Worm (Caenorhabditis elegans): Measurements from ENCODE around the gene F20C5.11.

F20C5.11 gene

ce11 chrIV:8772800-8773256 lies 11.0 kb upstream of the F20C5.11 start, which contains the start of gene F20C5.6:
Gene F20C5.6 (minus strand): TSS chrIV:8773206.
- no peak for TF ChIP-seq mxl-1 (tag; optimal IDR thresholded peaks at IDR 0.05)
- TF ChIP-seq athp-1 (tag; optimal IDR thresholded peaks at IDR 0.05), result no peak
- no peak for TF ChIP-seq atf-7 (tag; optimal IDR thresholded peaks at IDR 0.05)
- no peak for TF ChIP-seq tlf-1 (GFP tag; optimal IDR thresholded peaks at IDR 0.05)
- no peak for TF ChIP-seq F33H1.4 (GFP tag; IDR thresholded peaks at IDR 0.05)

DNA sequence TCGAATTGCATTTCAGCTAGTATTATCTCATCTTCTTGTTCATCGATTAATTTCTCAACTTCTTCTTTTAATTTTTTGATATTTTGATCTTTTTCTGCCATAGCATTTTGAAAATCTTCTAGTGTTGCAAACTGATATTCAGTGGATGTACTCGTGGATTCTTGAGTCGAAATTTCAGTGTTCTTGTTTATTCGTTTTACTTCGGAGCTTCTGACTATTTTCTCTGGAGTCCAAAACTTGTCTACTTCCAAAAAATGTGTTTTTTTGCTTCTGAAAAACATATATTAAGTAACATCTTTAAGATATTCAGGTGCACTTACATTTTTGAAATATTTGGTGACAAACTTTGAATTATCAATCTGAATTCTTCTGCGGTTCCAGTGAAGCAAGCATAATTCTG lies 7.7 kb upstream of the F20C5.11 start, which contains the start of gene F20C5.5:
TSS of gene F20C5.5 (minus strand) at position 101 of the 400 bp plus-strand sequence.
- TF ChIP-seq ccch-3 (GFP tag; optimal IDR thresholded peaks at IDR 0.05) (no peak), ama-1 (optimal IDR thresholded peaks at IDR 0.05) (no peak), ama-1 (GFP tag; optimal IDR thresholded peaks at IDR 0.05) (no peak), mcd-1 (GFP tag; IDR thresholded peaks at IDR 0.05) (no peak), him-1 (tag; optimal IDR thresholded peaks at IDR 0.05) (no peak), aptf-2 (GFP tag; conservative IDR thresholded peaks at IDR 0.05) (no peak), C06A6.2 (GFP tag; conservative IDR thresholded peaks at IDR 0.05) (no peak), sptf-2 (GFP tag; optimal IDR thresholded peaks at IDR 0.05) (no peak), fkh-3 (tag; optimal IDR thresholded peaks at IDR 0.05) (no peak), chd-7 (tag; optimal IDR thresholded peaks at IDR 0.05) (no peak), snpc-1.1 (tag; optimal IDR thresholded peaks at IDR 0.05; ENCODE audit: insufficient read depth) (no peak), D2030.7 (GFP tag; IDR thresholded peaks at IDR 0.05) (no peak), F49E8.2 (tag; optimal IDR thresholded peaks at IDR 0.05; ENCODE audit: insufficient read depth) (no peak), hlh-26 (GFP tag; conservative IDR thresholded peaks at IDR 0.05) (no peak), madf-10 (tag; optimal IDR thresholded peaks at IDR 0.05) (no peak), attf-5 (GFP tag; optimal IDR thresholded peaks at IDR 0.05) (no peak), B0336.3 (GFP tag; IDR thresholded peaks at IDR 0.05) (no peak), die-1 (tag; optimal IDR thresholded peaks at IDR 0.05) (no peak)

ce11 chrIV:8764567-8764966 lies 2.8 kb upstream of the F20C5.11 start, which contains the start of gene cdc-50.B:
Gene cdc-50.B (plus strand): TSS chrIV:8764867.
- TF ChIP-seq cebp-1 (GFP tag; IDR thresholded peaks at IDR 0.05) (no peak), cebp-1 (tag; optimal IDR thresholded peaks at IDR 0.05) (no peak), attf-5 (GFP tag; optimal IDR thresholded peaks at IDR 0.05) (no peak), ets-4 (GFP tag; optimal IDR thresholded peaks at IDR 0.05) (no peak), snpc-1.1 (tag; optimal IDR thresholded peaks at IDR 0.05; ENCODE audit: insufficient read depth) (no peak), mel-28 (tag; optimal IDR thresholded peaks at IDR 0.05; ENCODE audit: borderline replicate concordance) (no peak), rcor-1 (GFP tag; IDR thresholded peaks at IDR 0.05) (no peak), hsf-1 (GFP tag; IDR thresholded peaks at IDR 0.05) (no peak), unc-62 (GFP tag; optimal IDR thresholded peaks at IDR 0.05) (no peak), nhr-27 (tag; optimal IDR thresholded peaks at IDR 0.05) (no peak)

- TF ChIP-seq hmg-1.2 (GFP tag; IDR thresholded peaks at IDR 0.05) (peak; percentile 60; the same call in 1 of the 2 replicates), madf-10 (tag; optimal IDR thresholded peaks at IDR 0.05) (peak; percentile 88), zfh-2 (GFP tag; conservative IDR thresholded peaks at IDR 0.05) (no peak), gei-17 (GFP tag; optimal IDR thresholded peaks at IDR 0.05) (no peak), F37B4.10 (GFP tag; IDR thresholded peaks at IDR 0.05) (no peak), F57A8.1 (GFP tag; optimal IDR thresholded peaks at IDR 0.05) (no peak), ekl-4 (GFP tag; IDR thresholded peaks at IDR 0.05) (no peak), K11D2.4 (GFP tag; IDR thresholded peaks at IDR 0.05) (no peak), F10E7.11 (tag; optimal IDR thresholded peaks at IDR 0.05) (no peak), sptf-2 (GFP tag; optimal IDR thresholded peaks at IDR 0.05) (no peak), ztf-3 (GFP tag; optimal IDR thresholded peaks at IDR 0.05) (no peak), lsl-1 (GFP tag; optimal IDR thresholded peaks at IDR 0.05) (no peak)
These were observed 675 bp upstream of the F20C5.11 start for ce11 chrIV:8762471-8762870.
